Fruit fly (Drosophila melanogaster) whole organism, larva: ENCODE results near the gene Pgant6.

Source experiments
- noc ChIP-seq: fragments of 200-800 bp; sonication (Bioruptor generic); optimal IDR thresholded peaks from 3 replicates; lab custom pipeline; 2019; ENCODE audit warnings: missing biosample characterization, mild to moderate bottlenecking, missing genetic modification characterization, moderate library complexity

Pgant6 gene

DNA sequence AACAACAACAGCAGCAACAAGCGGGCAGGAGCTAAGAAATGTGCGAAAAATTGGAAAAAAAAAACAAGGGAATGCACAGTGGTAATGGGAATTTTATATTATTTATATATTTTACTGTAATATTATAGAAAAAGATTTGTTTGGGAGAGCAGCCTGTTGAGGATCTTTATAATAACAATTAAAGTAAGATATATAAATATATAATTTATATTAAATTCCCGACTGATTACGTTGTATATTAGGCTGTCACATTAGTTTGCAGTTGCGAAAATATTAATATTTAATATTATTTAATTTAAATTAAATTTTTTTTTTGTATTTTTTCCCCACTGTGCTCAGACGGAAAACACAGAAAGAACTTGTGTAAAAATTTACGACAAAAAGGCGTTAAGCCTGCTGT is 52.9 kb downstream of the Pgant6 start:
- no peak for TF ChIP-seq noc
